Worm (Caenorhabditis elegans): ENCODE data around the gene F58G6.3.
A peak's percentile ranks its signal among the peaks of the same experiment; 100 is the strongest.

The F58G6.3 gene

DNA sequence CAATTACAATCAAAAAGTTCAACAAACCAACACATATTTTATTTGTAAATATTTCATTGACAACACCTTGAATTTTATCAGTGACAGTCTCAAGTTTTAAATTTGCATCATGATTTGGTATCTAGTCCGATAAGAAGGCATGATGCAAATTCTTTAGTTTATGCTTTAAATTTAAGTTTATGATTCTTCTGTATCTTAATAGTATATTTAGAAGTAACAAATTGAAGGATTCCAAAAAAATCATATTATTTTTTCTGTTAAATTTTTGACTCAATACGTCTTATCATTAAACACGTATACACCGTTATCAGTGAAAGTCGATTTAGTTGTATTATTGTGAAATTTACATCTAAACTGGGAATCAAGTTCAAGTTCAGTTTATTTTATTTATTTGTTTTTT is 2.1 kb upstream of the F58G6.3 start, which contains the start of gene chca-1:
chca-1 (plus strand) TSS at position 161 of the 400 bp plus-strand sequence.
- TF ChIP-seq pha-4 (tag; optimal IDR thresholded peaks at IDR 0.05) = peak; percentile 9
- no peak for TF ChIP-seq nhr-43 (tag; optimal IDR thresholded peaks at IDR 0.05; ENCODE audit: poor library complexity, severe bottlenecking)
- TF ChIP-seq lin-39 (tag; optimal IDR thresholded peaks at IDR 0.05) = no peak
- peak; percentile 89 for TF ChIP-seq pqm-1 (tag; optimal IDR thresholded peaks at IDR 0.05)
- peak; percentile 97 for TF ChIP-seq elt-2 (tag; optimal IDR thresholded peaks at IDR 0.05)
- peak; percentile 63 for TF ChIP-seq skn-1 (tag; optimal IDR thresholded peaks at IDR 0.05)

DNA sequence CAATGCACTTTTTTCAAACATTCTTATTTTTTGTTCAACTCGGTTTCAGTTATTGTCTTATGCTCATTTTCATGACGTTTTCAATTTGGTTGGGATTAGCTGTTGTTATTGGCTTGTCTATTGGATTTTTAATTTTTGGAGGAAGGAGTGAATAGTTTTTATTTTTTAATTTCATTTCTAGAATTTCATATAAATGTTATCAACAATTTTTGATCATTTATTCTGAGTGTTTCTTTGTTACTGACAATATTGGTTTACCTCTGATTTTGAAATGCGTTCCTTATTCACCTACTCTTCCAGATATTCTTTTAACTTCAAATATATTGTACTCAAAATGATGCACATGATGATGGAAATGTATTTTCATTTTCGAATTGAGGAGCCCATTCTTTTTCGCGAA is 682 bp downstream of the F58G6.3 start, which contains the start of gene F58G6.7:
F58G6.7 (plus strand) TSS at position 301 of the 400 bp plus-strand sequence.
- TF ChIP-seq nhr-237 (tag; optimal IDR thresholded peaks at IDR 0.05) (no peak), elt-3 (tag; optimal IDR thresholded peaks at IDR 0.05) (no peak), nhr-77 (tag; optimal IDR thresholded peaks at IDR 0.05) (no peak), mdl-1 (tag; optimal IDR thresholded peaks at IDR 0.05) (no peak)

DNA sequence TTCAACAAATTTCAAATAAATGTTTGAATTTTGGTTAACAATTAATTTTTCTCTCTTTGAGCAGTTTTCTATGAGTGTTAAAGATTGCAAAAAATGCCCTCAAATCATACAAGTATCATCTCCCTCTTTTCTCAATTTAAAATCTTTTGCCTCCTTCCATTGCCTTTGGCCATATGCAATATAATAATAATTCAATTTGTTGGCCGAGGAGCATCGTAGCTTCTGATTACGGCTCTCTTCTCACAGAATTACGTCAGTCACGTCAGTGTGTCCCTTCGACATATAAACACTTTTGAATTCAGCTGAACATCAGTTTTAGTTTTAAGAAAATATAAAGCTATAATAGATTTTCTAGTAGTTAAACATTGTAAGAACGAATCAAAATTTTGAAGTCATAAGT is 2.2 kb downstream of the F58G6.3 start:
- TF ChIP-seq ztf-4 (tag; optimal IDR thresholded peaks at IDR 0.05) (no peak), tbx-2 (tag; optimal IDR thresholded peaks at IDR 0.05) (no peak), unc-39 (tag; optimal IDR thresholded peaks at IDR 0.05) (no peak)

ce11 chrIV:9657753-9658152 is 4.4 kb downstream of the F58G6.3 start, which contains the start of gene acc-1:
TSS of gene acc-1 (plus strand) at chrIV:9658053.
- TF ChIP-seq ztf-11 (tag; optimal IDR thresholded peaks at IDR 0.05) = no peak
- TF ChIP-seq nhr-11 (tag; optimal IDR thresholded peaks at IDR 0.05) = no peak
- no peak for TF ChIP-seq ceh-82 (tag; optimal IDR thresholded peaks at IDR 0.05)
- no peak for TF ChIP-seq unc-39 (tag; optimal IDR thresholded peaks at IDR 0.05)
- no peak for TF ChIP-seq ama-1 (optimal IDR thresholded peaks at IDR 0.05)
- no peak for TF ChIP-seq hmg-11 (tag; optimal IDR thresholded peaks at IDR 0.05)
- TF ChIP-seq elt-2 (tag; optimal IDR thresholded peaks at IDR 0.05) = no peak
- TF ChIP-seq nhr-25 (tag; optimal IDR thresholded peaks at IDR 0.05) = no peak
- TF ChIP-seq ceh-28 (tag; optimal IDR thresholded peaks at IDR 0.05) = no peak
- TF ChIP-seq egl-5 (tag; optimal IDR thresholded peaks at IDR 0.05) = no peak

DNA sequence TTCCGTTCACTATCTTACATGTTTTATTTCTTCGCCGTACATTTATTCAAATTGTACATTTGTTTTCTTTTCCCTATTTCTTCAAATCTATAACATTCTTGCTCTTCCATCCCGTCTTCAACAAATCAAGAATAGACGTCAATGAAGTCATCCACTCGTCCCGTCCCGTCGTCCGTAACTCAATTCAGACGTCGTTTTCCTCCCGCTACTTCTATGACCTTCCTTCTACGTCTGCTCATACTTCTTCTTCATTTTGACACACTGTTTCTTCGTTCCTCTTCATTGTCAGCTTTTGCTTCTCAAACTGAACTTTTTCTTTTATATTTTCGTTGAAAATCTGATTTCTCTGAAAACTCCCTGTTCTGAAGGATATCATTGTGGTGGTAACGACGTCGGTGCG is 6.7 kb downstream of the F58G6.3 start:
- TF ChIP-seq fos-1 (tag; optimal IDR thresholded peaks at IDR 0.05) (no peak), fkh-10 (GFP tag; optimal IDR thresholded peaks at IDR 0.05) (peak; percentile 74), nhr-12 (tag; optimal IDR thresholded peaks at IDR 0.05) (no peak)

DNA sequence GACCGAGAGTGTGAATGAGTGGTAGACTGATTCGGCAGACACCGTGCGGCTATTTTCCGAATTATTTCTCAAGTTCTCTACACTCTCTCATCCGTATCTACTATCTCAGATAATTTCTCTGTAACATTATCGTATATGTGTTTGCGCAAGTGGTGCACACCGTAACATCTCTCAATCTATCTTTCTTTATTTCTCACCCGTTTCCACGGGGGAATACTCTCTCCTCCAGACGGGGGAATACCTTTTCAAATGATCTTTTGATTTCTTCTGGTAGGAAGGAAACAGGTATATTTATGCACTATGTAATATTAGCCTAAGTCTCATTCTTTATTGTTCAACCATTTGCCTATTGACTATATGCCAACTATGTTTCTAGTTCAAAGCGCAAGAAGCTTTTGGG is 13.7 kb downstream of the F58G6.3 start:
- TF ChIP-seq fos-1 (tag; optimal IDR thresholded peaks at IDR 0.05) (no peak), mml-1 (tag; optimal IDR thresholded peaks at IDR 0.05) (no peak), pha-4 (tag; optimal IDR thresholded peaks at IDR 0.05) (peak; percentile 43), sea-2 (GFP tag; optimal IDR thresholded peaks at IDR 0.05) (no peak), ztf-4 (tag; optimal IDR thresholded peaks at IDR 0.05) (no peak), elt-3 (tag; optimal IDR thresholded peaks at IDR 0.05) (no peak), snpc-4 (tag; optimal IDR thresholded peaks at IDR 0.05) (no peak), nhr-25 (tag; optimal IDR thresholded peaks at IDR 0.05) (peak; percentile 20), aly-2 (tag; optimal IDR thresholded peaks at IDR 0.05) (no peak), nhr-23 (tag; optimal IDR thresholded peaks at IDR 0.05) (no peak), nhr-43 (tag; optimal IDR thresholded peaks at IDR 0.05; ENCODE audit: poor library complexity, severe bottlenecking) (no peak)

DNA sequence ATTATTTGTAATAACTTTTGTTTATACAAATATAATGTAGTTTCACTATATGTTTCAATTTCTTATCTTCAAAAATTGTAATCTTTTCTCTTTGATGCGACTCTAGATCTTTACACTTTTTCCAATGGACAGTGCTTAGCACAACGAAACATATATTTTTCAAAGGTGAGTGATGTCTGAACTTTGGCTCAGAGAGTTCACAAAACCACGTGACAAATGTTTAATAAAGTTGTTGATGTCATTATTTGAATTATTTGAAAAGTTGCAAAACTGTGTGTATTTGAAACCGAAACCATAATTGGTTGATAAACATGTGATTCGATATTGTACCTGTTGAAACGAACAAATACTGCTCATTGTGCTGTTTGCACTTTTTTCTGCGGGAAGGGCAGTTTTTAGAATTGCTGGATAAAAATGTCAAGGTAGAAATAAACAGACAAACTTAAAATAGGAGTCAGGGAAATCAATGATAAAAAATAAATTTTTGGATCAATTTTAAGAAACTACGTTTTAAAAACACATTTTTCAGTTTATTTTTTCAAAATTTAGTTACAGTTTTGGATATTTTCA is 14.9 kb downstream of the F58G6.3 start:
- TF ChIP-seq pha-4 (tag; optimal IDR thresholded peaks at IDR 0.05) = peak; percentile 60
- TF ChIP-seq nhr-76 (tag; optimal IDR thresholded peaks at IDR 0.05) = no peak
- peak; percentile 52 for TF ChIP-seq jun-1 (tag; optimal IDR thresholded peaks at IDR 0.05)
- TF ChIP-seq nfya-1 (tag; optimal IDR thresholded peaks at IDR 0.05; ENCODE audit: insufficient read depth) = peak; percentile 18
- TF ChIP-seq elt-2 (tag; optimal IDR thresholded peaks at IDR 0.05) = peak; percentile 56
- TF ChIP-seq ceh-82 (tag; optimal IDR thresholded peaks at IDR 0.05) = no peak
- TF ChIP-seq pqm-1 (tag; optimal IDR thresholded peaks at IDR 0.05) = peak; percentile 82
